Worm (Caenorhabditis elegans) whole organism, early embryonic: Measurements from ENCODE around the gene tag-321.
A peak's percentile ranks its signal among the peaks of the same experiment; 100 is the strongest.

Experiments
- B0310.2 ChIP-seq: sonication (generic microtip); optimal IDR thresholded peaks from 2 replicates; lab custom pipeline; 2016; ENCODE audit warnings: mild to moderate bottlenecking, missing genetic modification characterization, missing compliant biosample characterization
- F13C5.2 ChIP-seq: sonication (generic microtip); optimal IDR thresholded peaks from 2 replicates; lab custom pipeline; 2017; ENCODE audit warnings: mild to moderate bottlenecking, missing genetic modification characterization, inconsistent platforms, missing compliant biosample characterization
- aly-1 ChIP-seq: sonication (generic microtip); optimal IDR thresholded peaks from 2 replicates; lab custom pipeline; 2016; ENCODE audit warnings: missing genetic modification characterization, missing compliant biosample characterization
- ama-1 ChIP-seq: fragments of 150-350 bp; optimal IDR thresholded peaks from 2 replicates; lab custom pipeline; 2014
- ceh-13 ChIP-seq: fragments of 200-800 bp; sonication (Bioruptor generic); optimal IDR thresholded peaks from 2 replicates; lab custom pipeline; 2018; ENCODE audit warnings: mild to moderate bottlenecking, missing genetic modification characterization, missing compliant biosample characterization
- ceh-36 ChIP-seq: sonication (generic microtip); optimal IDR thresholded peaks from 2 replicates; lab custom pipeline; 2016; ENCODE audit warnings: missing genetic modification characterization, inconsistent platforms, missing compliant biosample characterization
- ets-7 ChIP-seq: sonication (generic microtip); optimal IDR thresholded peaks from 2 replicates; lab custom pipeline; 2016; ENCODE audit warnings: missing genotype, missing genetic modification characterization, missing compliant biosample characterization
- flt-1 ChIP-seq: fragments of 200-800 bp; sonication (Bioruptor generic); IDR thresholded peaks from 2 replicates; pipeline ENCODE4 v1.3.6; 2022; ENCODE audit warnings: missing genetic modification characterization, missing compliant biosample characterization
- hmbx-1 ChIP-seq: sonication (generic microtip); optimal IDR thresholded peaks from 2 replicates; lab custom pipeline; 2016; ENCODE audit warnings: mild to moderate bottlenecking, missing genetic modification characterization, missing compliant biosample characterization
- hmg-4 ChIP-seq: fragments of 200-800 bp; sonication (Bioruptor generic); optimal IDR thresholded peaks from 2 replicates; lab custom pipeline; 2018; ENCODE audit warnings: mild to moderate bottlenecking, missing genetic modification characterization, missing compliant biosample characterization
- hnd-1 ChIP-seq: sonication (generic microtip); optimal IDR thresholded peaks from 2 replicates; lab custom pipeline; 2016; ENCODE audit warnings: missing genetic modification characterization, missing compliant biosample characterization
- pes-1 ChIP-seq: fragments of 200-800 bp; sonication (Bioruptor generic); IDR thresholded peaks from 2 replicates; pipeline ENCODE4 v1.3.6; 2022; ENCODE audit warnings: missing genetic modification reagents, missing genetic modification characterization, missing compliant biosample characterization
- scrt-1 ChIP-seq: fragments of 200-800 bp; sonication (Bioruptor generic); IDR thresholded peaks from 2 replicates; pipeline ENCODE4 v1.3.6; 2022; ENCODE audit warnings: missing genetic modification characterization, missing compliant biosample characterization
- sea-1 ChIP-seq: fragments of 200-800 bp; sonication (Bioruptor generic); conservative IDR thresholded peaks from 2 replicates; pipeline ENCODE4 v1.3.6; 2022; ENCODE audit warnings: missing genetic modification characterization, missing compliant biosample characterization
- tbx-11 ChIP-seq: fragments of 200-800 bp; sonication (Bioruptor generic); IDR thresholded peaks from 2 replicates; pipeline ENCODE4 v1.3.6; 2022; ENCODE audit warnings: missing genetic modification characterization, missing compliant biosample characterization
- tbx-37 ChIP-seq: fragments of 200-800 bp; sonication (Bioruptor generic); conservative IDR thresholded peaks from 2 replicates; pipeline ENCODE4 v1.3.6; 2022; ENCODE audit warnings: missing genetic modification reagents, missing genetic modification characterization, missing compliant biosample characterization
- tra-4 ChIP-seq: sonication (generic microtip); optimal IDR thresholded peaks from 2 replicates; lab custom pipeline; 2017; ENCODE audit warnings: missing genetic modification characterization, missing compliant biosample characterization

Gene tag-321

DNA sequence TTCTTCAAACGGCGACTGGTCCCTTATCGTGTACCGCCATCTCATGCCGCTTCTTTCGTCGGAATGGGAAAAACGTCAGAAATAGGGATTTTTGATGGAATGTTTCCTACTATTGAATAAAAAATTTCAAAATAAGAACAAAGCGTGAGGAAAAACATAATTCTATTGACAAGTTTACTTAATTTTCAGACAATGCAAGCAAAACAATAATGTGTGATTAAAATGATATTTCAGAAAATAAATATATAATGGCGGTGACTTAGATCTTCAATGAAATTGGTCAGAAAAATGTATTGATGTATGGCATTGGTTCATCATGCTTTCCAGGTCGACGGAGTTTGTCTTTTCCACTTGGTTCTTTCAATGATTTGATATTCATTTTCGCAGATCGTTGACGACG lies 11.1 kb upstream of the tag-321 start, which contains the start of gene ntp-1:
Gene ntp-1 (minus strand): TSS at position 101 of the 400 bp plus-strand sequence.
- no peak for TF ChIP-seq hnd-1 (tag; lab: Kevin White, UChicago)
- no peak for TF ChIP-seq flt-1 (GFP tag; lab: Robert Waterston, UW)
- TF ChIP-seq B0310.2: no peak

ce11 chrIV:7791821-7792446 lies 8.3 kb upstream of the tag-321 start, which contains the start of gene C33H5.13:
Gene C33H5.13 (minus strand): TSS chrIV:7792263.
- TF ChIP-seq scrt-1 (GFP tag; lab: Robert Waterston, UW) (no peak), ets-7 (tag; lab: Kevin White, UChicago) (no peak), hnd-1 (tag; lab: Kevin White, UChicago) (no peak), hmg-4 (no peak), aly-1 (tag; lab: Kevin White, UChicago) (no peak), pes-1 (GFP tag; lab: Robert Waterston, UW) (no peak), ama-1 (no peak), B0310.2 (no peak), hmbx-1 (tag; lab: Kevin White, UChicago) (no peak), F13C5.2 (tag; lab: Kevin White, UChicago) (no peak), ceh-13 (GFP tag; lab: Kevin White, UChicago) (no peak), tbx-37 (GFP tag; lab: Robert Waterston, UW) (no peak), sea-1 (no peak), ceh-36 (no peak), tra-4 (tag; lab: Kevin White, UChicago) (no peak), flt-1 (GFP tag; lab: Robert Waterston, UW) (no peak), tbx-11 (GFP tag; lab: Robert Waterston, UW) (no peak)

DNA sequence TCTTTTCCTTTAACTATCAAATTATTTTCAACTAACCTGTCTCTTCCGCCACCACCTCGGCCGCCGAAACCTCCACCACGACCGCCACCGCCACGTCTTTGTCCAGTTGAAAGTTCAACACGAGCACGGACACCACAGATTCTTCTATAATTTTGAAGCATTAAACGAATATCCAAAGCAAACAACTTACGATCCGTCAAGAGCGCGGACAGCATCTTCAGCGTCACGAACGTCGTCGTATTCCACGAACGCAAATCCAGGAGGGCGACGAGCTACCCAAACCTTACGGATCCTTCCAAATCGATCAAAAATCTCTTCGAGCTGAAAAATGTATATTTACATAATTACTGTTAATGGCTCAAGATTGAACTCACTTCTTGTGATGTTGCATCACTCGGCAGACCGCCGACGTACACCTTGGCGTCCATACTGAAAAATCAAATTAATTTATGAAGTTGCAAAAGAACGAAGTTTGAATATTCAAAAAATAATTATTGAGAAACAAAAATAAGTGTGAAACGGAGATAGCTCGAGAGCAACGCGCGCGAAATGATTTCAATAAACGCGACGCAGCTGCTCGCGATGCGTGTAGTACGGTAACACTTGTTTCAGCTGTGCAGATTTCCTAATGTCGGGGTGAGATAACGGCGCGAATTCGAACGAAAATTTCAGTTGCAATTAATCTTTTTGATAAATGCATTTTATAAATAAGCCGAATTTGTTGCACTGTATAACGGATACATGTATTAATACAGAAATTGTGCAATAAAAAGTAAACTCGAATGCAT lies 7.3 kb upstream of the tag-321 start, which contains the start of gene rsp-6:
Gene rsp-6 (minus strand): TSS at position 429 of the 788 bp plus-strand sequence.
- TF ChIP-seq F13C5.2 (tag; lab: Kevin White, UChicago) (peak; percentile 84), flt-1 (GFP tag; lab: Robert Waterston, UW) (no peak), ama-1 (peak; percentile 41)

DNA sequence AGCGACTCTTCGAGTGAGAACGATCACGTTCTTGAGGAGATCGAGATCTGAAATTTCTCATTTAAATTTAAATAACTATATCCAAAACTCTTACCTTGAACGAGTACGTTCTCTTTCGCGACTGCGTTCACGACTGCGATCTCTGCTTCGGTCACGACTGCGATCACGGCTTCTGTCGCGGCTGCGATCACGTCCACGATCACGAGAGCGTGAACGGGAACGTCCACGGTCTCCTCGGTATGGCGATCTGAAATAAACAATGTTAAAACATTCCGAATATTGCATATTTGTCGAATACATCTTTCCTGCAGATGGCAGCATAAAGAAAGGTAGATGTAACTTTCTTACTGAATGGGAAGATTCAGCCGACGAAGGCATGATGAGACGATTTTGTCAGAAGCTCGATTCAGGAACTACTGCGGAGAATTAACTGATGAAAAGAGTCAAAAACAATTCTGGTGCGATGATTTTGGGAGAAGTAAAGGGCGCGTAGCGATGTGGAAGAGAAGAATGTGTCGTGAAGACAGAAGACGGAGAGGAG lies 6.6 kb upstream of the tag-321 start:
- TF ChIP-seq tra-4 (tag; lab: Kevin White, UChicago) (no peak), ama-1 (peak; percentile 67)

ce11 chrIV:7789521-7789949 lies 5.9 kb upstream of the tag-321 start, which contains the start of gene imp-3:
Gene imp-3 (minus strand): TSS chrIV:7789613.
- TF ChIP-seq ets-7 (tag; lab: Kevin White, UChicago) (no peak), tra-4 (tag; lab: Kevin White, UChicago) (no peak), pes-1 (GFP tag; lab: Robert Waterston, UW) (no peak), sea-1 (0 out of 2 replicates have a peak, but pooled peaks have one; percentile 21), ama-1 (peak; percentile 67), hmbx-1 (tag; lab: Kevin White, UChicago) (no peak), aly-1 (tag; lab: Kevin White, UChicago) (no peak)

DNA sequence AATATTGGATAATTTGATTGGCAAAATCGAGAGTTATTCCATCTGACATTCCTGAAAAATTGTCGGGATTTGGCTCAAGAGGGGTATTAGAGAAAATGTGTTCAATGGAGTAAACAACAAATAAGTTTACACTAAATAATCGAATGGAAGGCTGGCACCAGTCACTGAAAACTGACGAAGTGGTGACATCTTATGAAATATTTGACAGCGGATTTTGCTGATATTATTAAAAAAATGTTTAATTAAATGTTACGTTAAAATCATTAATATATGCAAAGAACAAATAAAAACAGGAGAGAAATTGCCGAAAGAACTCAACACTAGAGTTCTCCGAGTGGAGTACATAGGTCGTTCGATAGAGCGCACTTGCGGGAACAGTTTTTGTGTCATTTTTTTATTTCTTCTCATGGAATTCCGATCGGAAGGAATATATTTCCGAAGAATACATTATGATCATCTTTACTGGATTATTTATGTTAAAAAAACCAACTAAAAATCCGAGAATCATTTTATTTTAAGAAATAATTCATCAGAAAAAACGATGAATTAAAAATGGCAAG lies 1.9 kb upstream of the tag-321 start, which contains the start of gene tag-322:
Gene tag-322 (minus strand): TSS at position 51 of the 560 bp plus-strand sequence.
- TF ChIP-seq hmbx-1 (tag; lab: Kevin White, UChicago) (no peak), aly-1 (tag; lab: Kevin White, UChicago) (no peak), sea-1 (no peak), flt-1 (GFP tag; lab: Robert Waterston, UW) (no peak), B0310.2 (no peak), tbx-37 (GFP tag; lab: Robert Waterston, UW) (no peak), ceh-13 (GFP tag; lab: Kevin White, UChicago) (no peak), tbx-11 (GFP tag; lab: Robert Waterston, UW) (no peak), hnd-1 (tag; lab: Kevin White, UChicago) (no peak)

- TF ChIP-seq hnd-1 (tag; lab: Kevin White, UChicago): no peak
- TF ChIP-seq ceh-13 (GFP tag; lab: Kevin White, UChicago): no peak
- no peak for TF ChIP-seq aly-1 (tag; lab: Kevin White, UChicago)
- no peak for TF ChIP-seq ceh-36
- TF ChIP-seq hmbx-1 (tag; lab: Kevin White, UChicago): no peak
- no peak for TF ChIP-seq ets-7 (tag; lab: Kevin White, UChicago)
- no peak for TF ChIP-seq B0310.2
- TF ChIP-seq scrt-1 (GFP tag; lab: Robert Waterston, UW): no peak
- no peak for TF ChIP-seq tbx-37 (GFP tag; lab: Robert Waterston, UW)
Measured at ce11 chrIV:7782292-7782691, 1.4 kb downstream of the tag-321 start, which contains the start of gene sec-10. Gene sec-10 (minus strand): TSS chrIV:7782499.
